Fruit fly (Drosophila melanogaster) whole organism, embryonic: Measurements from ENCODE around the gene Gale.

Source experiments
- Atf6 ChIP-seq: fragments of 200-800 bp; sonication (Bioruptor generic); IDR thresholded peaks from 2 replicates; pipeline ENCODE4 v1.3.6; 2022; ENCODE audit warnings: missing biosample characterization, missing genetic modification characterization
- B-H1 ChIP-seq: fragments of 200-800 bp; sonication (Bioruptor generic); IDR thresholded peaks from 3 replicates; pipeline ENCODE4 v1.3.6; 2022; ENCODE audit warnings: missing biosample characterization, missing genetic modification characterization
- CG10543 ChIP-seq: fragments of 200-800 bp; sonication (Bioruptor generic); optimal IDR thresholded peaks from 3 replicates; lab custom pipeline; 2017; ENCODE audit warnings: missing biosample characterization, mild to moderate bottlenecking, missing genetic modification characterization, moderate library complexity
- CG11398 ChIP-seq: fragments of 200-800 bp; sonication (Bioruptor generic); optimal IDR thresholded peaks from 2 replicates; lab custom pipeline; 2016; ENCODE audit warnings: missing biosample characterization, missing genetic modification characterization
- CG11695 ChIP-seq: fragments of 200-800 bp; sonication (Bioruptor generic); IDR thresholded peaks from 3 replicates; pipeline ENCODE4 v1.3.6; 2022; ENCODE audit warnings: missing biosample characterization, missing genetic modification characterization
- CG13296 ChIP-seq: fragments of 200-800 bp; sonication (Bioruptor generic); optimal IDR thresholded peaks from 3 replicates; lab custom pipeline; 2018; ENCODE audit warnings: missing biosample characterization, mild to moderate bottlenecking, missing genetic modification characterization
- CG13624 ChIP-seq: fragments of 200-800 bp; sonication (Bioruptor generic); optimal IDR thresholded peaks from 2 replicates; lab custom pipeline; 2016; ENCODE audit warnings: missing biosample characterization, missing genetic modification characterization
- CG15073 ChIP-seq: fragments of 200-800 bp; sonication (Bioruptor generic); optimal IDR thresholded peaks from 2 replicates; lab custom pipeline; 2016; ENCODE audit warnings: missing biosample characterization, missing genetic modification characterization
- CG17359 ChIP-seq: fragments of 200-800 bp; sonication (Bioruptor generic); optimal IDR thresholded peaks from 3 replicates; lab custom pipeline; 2018; ENCODE audit warnings: missing biosample characterization, mild to moderate bottlenecking, missing genetic modification characterization, moderate library complexity
- CG34224 ChIP-seq: fragments of 200-800 bp; sonication (Bioruptor generic); IDR thresholded peaks from 3 replicates; pipeline ENCODE4 v1.3.6; 2022; ENCODE audit warnings: missing biosample characterization, missing genetic modification characterization; ENCODE audit not compliant: partially characterized antibody
- CG3838 ChIP-seq: fragments of 200-800 bp; sonication (Bioruptor generic); optimal IDR thresholded peaks from 3 replicates; lab custom pipeline; 2016; ENCODE audit warnings: missing biosample characterization, missing genetic modification characterization
- CG42726 ChIP-seq: fragments of 200-800 bp; sonication (Bioruptor generic); IDR thresholded peaks from 2 replicates; pipeline ENCODE4 v1.3.6; 2022; ENCODE audit warnings: missing biosample characterization, missing genetic modification characterization; ENCODE audit not compliant: partially characterized antibody
- CG4282 ChIP-seq: fragments of 200-800 bp; sonication (Bioruptor generic); optimal IDR thresholded peaks from 2 replicates; lab custom pipeline; 2016; ENCODE audit warnings: missing biosample characterization, missing genetic modification characterization
- CG6272 ChIP-seq: fragments of 200-800 bp; sonication (Bioruptor generic); IDR thresholded peaks from 2 replicates; pipeline ENCODE4 v1.3.6; 2022; ENCODE audit warnings: missing biosample characterization, missing genetic modification characterization
- CG7745 ChIP-seq: fragments of 200-800 bp; sonication (Bioruptor generic); optimal IDR thresholded peaks from 2 replicates; lab custom pipeline; 2018; ENCODE audit warnings: missing biosample characterization, mild to moderate bottlenecking, missing genetic modification characterization, moderate library complexity
- CG9797 ChIP-seq: fragments of 200-800 bp; sonication (Bioruptor generic); optimal IDR thresholded peaks from 3 replicates; lab custom pipeline; 2018; ENCODE audit warnings: missing biosample characterization, mild to moderate bottlenecking, missing genetic modification characterization
- CG9817 ChIP-seq: fragments of 200-800 bp; sonication (Bioruptor generic); optimal IDR thresholded peaks from 2 replicates; lab custom pipeline; 2018; ENCODE audit warnings: missing biosample characterization, mild to moderate bottlenecking, missing genetic modification characterization, moderate library complexity
- D19B ChIP-seq: fragments of 200-800 bp; sonication (Bioruptor generic); optimal IDR thresholded peaks from 2 replicates; lab custom pipeline; 2017; ENCODE audit warnings: missing biosample characterization, mild to moderate bottlenecking, missing genetic modification characterization
- ERR ChIP-seq: fragments of 200-800 bp; sonication (Bioruptor generic); optimal IDR thresholded peaks from 2 replicates; lab custom pipeline; 2016; ENCODE audit warnings: missing biosample characterization, missing genetic modification characterization
- Fer3 ChIP-seq: fragments of 200-800 bp; sonication (Bioruptor generic); optimal IDR thresholded peaks from 2 replicates; lab custom pipeline; 2018; ENCODE audit warnings: missing biosample characterization, mild to moderate bottlenecking, missing genetic modification characterization, moderate library complexity
- H15 ChIP-seq: fragments of 200-800 bp; sonication (Bioruptor generic); IDR thresholded peaks from 3 replicates; pipeline ENCODE4 v1.3.6; 2022; ENCODE audit warnings: missing biosample characterization, missing genetic modification characterization
- Hsf ChIP-seq: fragments of 200-800 bp; sonication (Bioruptor generic); optimal IDR thresholded peaks from 3 replicates; lab custom pipeline; 2016; ENCODE audit warnings: missing biosample characterization, missing genetic modification characterization
- Nf-YB ChIP-seq: fragments of 200-800 bp; sonication (Bioruptor generic); optimal IDR thresholded peaks from 3 replicates; lab custom pipeline; 2019; ENCODE audit warnings: missing biosample characterization, mild to moderate bottlenecking, missing genetic modification characterization, moderate library complexity
- Nf-YC ChIP-seq: fragments of 200-800 bp; optimal IDR thresholded peaks from 3 replicates; lab custom pipeline; 2019; ENCODE audit warnings: missing biosample characterization, mild to moderate bottlenecking, missing genetic modification characterization, moderate library complexity
- Poxn ChIP-seq: fragments of 200-800 bp; sonication (Bioruptor generic); IDR thresholded peaks from 2 replicates; pipeline ENCODE4 v1.3.6; 2022; ENCODE audit warnings: missing biosample characterization, missing genetic modification characterization
- Vsx1 ChIP-seq: fragments of 200-800 bp; sonication (Bioruptor generic); optimal IDR thresholded peaks from 2 replicates; lab custom pipeline; 2017; ENCODE audit warnings: missing biosample characterization, mild to moderate bottlenecking, missing genetic modification characterization, missing genetic modification reagents
- abd-A ChIP-seq: fragments of 200-800 bp; sonication (Bioruptor generic); optimal IDR thresholded peaks from 3 replicates; lab custom pipeline; 2019; ENCODE audit warnings: missing biosample characterization, mild to moderate bottlenecking, missing genetic modification characterization, moderate library complexity
- ap ChIP-seq: fragments of 200-800 bp; sonication (Bioruptor generic); IDR thresholded peaks from 2 replicates; pipeline ENCODE4 v1.3.6; 2022; ENCODE audit warnings: missing biosample characterization, missing genetic modification characterization
- ase ChIP-seq: fragments of 200-800 bp; sonication (Bioruptor generic); IDR thresholded peaks from 3 replicates; pipeline ENCODE4 v1.3.6; 2022; ENCODE audit warnings: missing biosample characterization, missing genetic modification characterization
- bbx ChIP-seq: fragments of 200-800 bp; sonication (Bioruptor generic); IDR thresholded peaks from 2 replicates; pipeline ENCODE4 v1.3.6; 2022; ENCODE audit warnings: missing biosample characterization, missing genetic modification characterization; ENCODE audit not compliant: partially characterized antibody
- bcd ChIP-seq: fragments of 200-800 bp; sonication (Bioruptor generic); optimal IDR thresholded peaks from 2 replicates; lab custom pipeline; 2017; ENCODE audit warnings: missing biosample characterization, mild to moderate bottlenecking, missing genetic modification characterization
- chm ChIP-seq: fragments of 200-800 bp; sonication (Bioruptor generic); IDR thresholded peaks from 2 replicates; pipeline ENCODE4 v1.3.6; 2022; ENCODE audit warnings: missing biosample characterization, missing genetic modification characterization
- crc ChIP-seq: fragments of 200-800 bp; sonication (Bioruptor generic); optimal IDR thresholded peaks from 2 replicates; lab custom pipeline; 2016; ENCODE audit warnings: missing biosample characterization, missing genetic modification characterization
- dmrt99B ChIP-seq: fragments of 200-800 bp; sonication (Bioruptor generic); optimal IDR thresholded peaks from 2 replicates; lab custom pipeline; 2018; ENCODE audit warnings: missing biosample characterization, mild to moderate bottlenecking, missing genetic modification characterization, moderate library complexity
- dpn ChIP-seq, 2 experiments: fragments of 200-800 bp; sonication (Bioruptor generic); optimal IDR thresholded peaks; 3 replicates each; lab custom pipeline; 2016; ENCODE audit warnings: missing biosample characterization in 2 of 2, missing genetic modification characterization in 2 of 2
- fu2 ChIP-seq: fragments of 200-800 bp; sonication (Bioruptor generic); optimal IDR thresholded peaks from 2 replicates; lab custom pipeline; 2016; ENCODE audit warnings: missing biosample characterization, missing genetic modification characterization
- gce ChIP-seq: fragments of 200-800 bp; sonication (Bioruptor generic); IDR thresholded peaks from 3 replicates; pipeline ENCODE4 v1.3.6; 2022; ENCODE audit warnings: missing biosample characterization, missing genetic modification characterization
- gem ChIP-seq: fragments of 200-800 bp; sonication (Bioruptor generic); optimal IDR thresholded peaks from 2 replicates; lab custom pipeline; 2019; ENCODE audit warnings: missing biosample characterization, mild to moderate bottlenecking, missing genetic modification characterization, moderate library complexity
- kah ChIP-seq: fragments of 200-800 bp; sonication (Bioruptor generic); optimal IDR thresholded peaks from 2 replicates; lab custom pipeline; 2018; ENCODE audit warnings: missing biosample characterization, mild to moderate bottlenecking, missing genetic modification characterization
- klu ChIP-seq: fragments of 200-800 bp; sonication (Bioruptor generic); IDR thresholded peaks from 2 replicates; pipeline ENCODE4 v1.3.6; 2022; ENCODE audit warnings: missing biosample characterization, missing genetic modification characterization
- lola ChIP-seq, 3 experiments: fragments of >200 bp in 2 of 3; fragments of 200-800 bp in 1 of 3; sonication (Bioruptor generic) in 1 of 3; optimal IDR thresholded peaks; 2 replicates each; lab custom pipeline; 2017 to 2019; ENCODE audit warnings: missing biosample characterization in 3 of 3, missing genetic modification characterization in 3 of 3, mild to moderate bottlenecking in 1 of 3, moderate library complexity in 1 of 3
- pros ChIP-seq: fragments of 200-800 bp; sonication (Bioruptor generic); optimal IDR thresholded peaks from 3 replicates; lab custom pipeline; 2019; ENCODE audit warnings: missing biosample characterization, mild to moderate bottlenecking, missing genetic modification characterization, moderate library complexity
- sc ChIP-seq, 3 experiments: fragments of >200 bp in 2 of 3; fragments of 200-800 bp in 1 of 3; sonication (Bioruptor generic) in 1 of 3; optimal IDR thresholded peaks; 2 replicates in 2 of 3; 3 replicates in 1 of 3; lab custom pipeline; 2017; ENCODE audit warnings: mild to moderate bottlenecking in 1 of 3, missing biosample characterization in 1 of 3, missing genetic modification characterization in 1 of 3, missing genetic modification reagents in 1 of 3
- sens-2 ChIP-seq: fragments of 200-800 bp; sonication (Bioruptor generic); IDR thresholded peaks from 2 replicates; pipeline ENCODE4 v1.3.6; 2022; ENCODE audit warnings: missing biosample characterization, missing genetic modification characterization
- sob ChIP-seq: fragments of 200-800 bp; sonication (Bioruptor generic); IDR thresholded peaks from 2 replicates; pipeline ENCODE4 v1.3.6; 2022; ENCODE audit warnings: missing biosample characterization, missing genetic modification characterization
- twi ChIP-seq: fragments of 200-800 bp; optimal IDR thresholded peaks from 2 replicates; lab custom pipeline; 2019; ENCODE audit warnings: missing biosample characterization, mild to moderate bottlenecking, missing genetic modification characterization, moderate library complexity

Gene Gale

dm6 chr3L:698748-699367 lies 50.5 kb downstream of the Gale start, which contains the start of gene CG13894 (continued):
- TF ChIP-seq CG11695 (GFP tag; lab: Robert Waterston, UW) = peak; percentile 13; the same call in 1 of the 3 replicates
- TF ChIP-seq lola (GFP tag; optimal IDR thresholded peaks at IDR 0.05; lab: Kevin White, UChicago) = no peak
- TF ChIP-seq sob (GFP tag; lab: Robert Waterston, UW) = peak; percentile 29; the same call in 1 of the 2 replicates
- no peak for TF ChIP-seq sc (optimal IDR thresholded peaks at IDR 0.05; lab: Kevin White, UChicago)
- no peak for TF ChIP-seq sc (GFP tag; optimal IDR thresholded peaks at IDR 0.05; lab: Kevin White, UChicago)
- TF ChIP-seq kah (GFP tag; lab: Kevin White, UChicago) = no peak
- peak; percentile 24; the same call in 1 of the 2 replicates for TF ChIP-seq CG42726
- TF ChIP-seq CG13624 (GFP tag; lab: Kevin White, UChicago) = peak; percentile 47
- peak; percentile 40 for TF ChIP-seq CG11398 (GFP tag; lab: Kevin White, UChicago)
- TF ChIP-seq CG34224 (GFP tag; lab: Robert Waterston, UW) = peak; percentile 29; the same call in 1 of the 3 replicates
- peak; percentile 77 for TF ChIP-seq chm (GFP tag; lab: Robert Waterston, UW)
- peak; percentile 66 for TF ChIP-seq abd-A
- TF ChIP-seq CG3838 (GFP tag; lab: Kevin White, UChicago) = peak; percentile 12
- no peak for TF ChIP-seq bbx (GFP tag; lab: Robert Waterston, UW)
- peak; percentile 26 for TF ChIP-seq CG17359 (tag; lab: Kevin White, UChicago)
- TF ChIP-seq CG15073 (GFP tag; lab: Kevin White, UChicago) = no peak

- TF ChIP-seq Nf-YB (GFP tag; lab: Kevin White, UChicago) = peak; percentile 0
- no peak for TF ChIP-seq ase (GFP tag; lab: Robert Waterston, UW)
- TF ChIP-seq dpn (GFP tag; optimal IDR thresholded peaks at IDR 0.05; lab: Kevin White, UChicago) = peak in 1 of 2 experiments; percentile 29
- TF ChIP-seq fu2 = no peak
- peak; percentile 75 for TF ChIP-seq gem (tag; lab: Kevin White, UChicago)
- TF ChIP-seq Fer3 (tag; lab: Kevin White, UChicago) = no peak
- TF ChIP-seq CG13296 (GFP tag; lab: Kevin White, UChicago) = no peak
- TF ChIP-seq CG4282 (GFP tag; lab: Kevin White, UChicago) = no peak
- no peak for TF ChIP-seq CG6272 (GFP tag; lab: Robert Waterston, UW)
- TF ChIP-seq dmrt99B (tag; lab: Kevin White, UChicago) = no peak
- peak; percentile 48 for TF ChIP-seq bcd (GFP tag; lab: Kevin White, UChicago)
- TF ChIP-seq H15 (GFP tag; lab: Robert Waterston, UW) = no peak
- peak; percentile 22; the same call in 1 of the 2 replicates for TF ChIP-seq chm (GFP tag; lab: Robert Waterston, UW)
- no peak for TF ChIP-seq CG10543 (GFP tag; lab: Kevin White, UChicago)
- peak; percentile 31 for TF ChIP-seq CG9817 (tag; lab: Kevin White, UChicago)
- TF ChIP-seq B-H1 (GFP tag; lab: Robert Waterston, UW) = no peak
- no peak for TF ChIP-seq ERR (GFP tag; lab: Kevin White, UChicago)
- TF ChIP-seq crc (GFP tag; lab: Kevin White, UChicago) = no peak
- no peak for TF ChIP-seq Atf6
- no peak for TF ChIP-seq Vsx1 (GFP tag; lab: Kevin White, UChicago)
- TF ChIP-seq Nf-YC (tag; lab: Kevin White, UChicago) = peak; percentile 23
- no peak for TF ChIP-seq sens-2 (GFP tag; lab: Robert Waterston, UW)
- TF ChIP-seq D19B = peak; percentile 1
- TF ChIP-seq Poxn = no peak
- no peak for TF ChIP-seq CG7745 (tag; lab: Kevin White, UChicago)
- TF ChIP-seq klu (GFP tag; lab: Robert Waterston, UW) = peak; percentile 43; the same call in 1 of the 2 replicates
- peak; percentile 96 for TF ChIP-seq pros (GFP tag; lab: Kevin White, UChicago)
- TF ChIP-seq Hsf (GFP tag; lab: Kevin White, UChicago) = peak; percentile 55
- peak; percentile 15 for TF ChIP-seq twi
- no peak for TF ChIP-seq ap
- no peak for TF ChIP-seq gce (GFP tag; lab: Robert Waterston, UW)
- TF ChIP-seq CG9797 (GFP tag; lab: Kevin White, UChicago) = no peak
Observed at dm6 chr3L:699368-700150, 51.2 kb downstream of the Gale start.
